Worm (Caenorhabditis elegans) whole organism, L4 larva: Measurements from ENCODE around the gene K10D2.8.
A peak's percentile ranks its signal among the peaks of the same experiment; 100 is the strongest.

Source experiments
- D1046.2 ChIP-seq: fragments of 200-800 bp; sonication (Bioruptor generic); IDR thresholded peaks from 2 replicates; pipeline ENCODE4 v1.3.6; 2022; ENCODE audit warnings: missing genetic modification characterization, missing compliant biosample characterization
- F44E2.7 ChIP-seq: fragments of 200-800 bp; sonication (Bioruptor generic); IDR thresholded peaks from 2 replicates; pipeline ENCODE4 v2.1.2; 2022; ENCODE audit warnings: missing genetic modification characterization, missing compliant biosample characterization
- F49E8.2 ChIP-seq: sonication (generic microtip); optimal IDR thresholded peaks from 2 replicates; lab custom pipeline; 2016; ENCODE audit warnings: missing compliant biosample characterization, mild to moderate bottlenecking, missing genetic modification characterization, borderline replicate concordance
- R02D3.7 ChIP-seq: fragments of 150-350 bp; sonication (generic microtip); optimal IDR thresholded peaks from 3 replicates; lab custom pipeline; 2014; ENCODE audit warnings: missing biosample characterization, missing genetic modification characterization
- T20F7.1 ChIP-seq: fragments of 200-800 bp; sonication (Bioruptor generic); optimal IDR thresholded peaks from 2 replicates; lab custom pipeline; 2018; ENCODE audit warnings: mild to moderate bottlenecking, missing genetic modification characterization, missing compliant biosample characterization
- Y105C5A.15 ChIP-seq: fragments of 200-800 bp; sonication (Bioruptor generic); IDR thresholded peaks from 2 replicates; pipeline ENCODE4 v1.3.6; 2022; ENCODE audit warnings: missing genetic modification characterization, missing compliant biosample characterization
- Y5F2A.4 ChIP-seq: fragments of 200-800 bp; sonication (Bioruptor generic); optimal IDR thresholded peaks from 2 replicates; lab custom pipeline; 2018; ENCODE audit warnings: mild to moderate bottlenecking, missing genetic modification characterization, missing compliant biosample characterization
- ZK546.5 ChIP-seq, 2 experiments: sonication (generic microtip); optimal IDR thresholded peaks; 2 replicates each; lab custom pipeline; 2017; ENCODE audit warnings: missing biosample characterization in 2 of 2, missing genetic modification characterization in 2 of 2
- aha-1 ChIP-seq: fragments of 150-350 bp; peaks from one replicate; lab custom pipeline; 2014; ENCODE audit warnings: missing biosample characterization, missing genetic modification characterization
- ama-1 ChIP-seq: fragments of 150-350 bp; optimal IDR thresholded peaks from 2 replicates; lab custom pipeline; 2014; ENCODE audit warnings: inconsistent platforms, mixed read lengths
- arid-1 ChIP-seq: fragments of 200-800 bp; sonication (Bioruptor generic); conservative IDR thresholded peaks from 2 replicates; pipeline ENCODE4 v1.3.6; 2022; ENCODE audit warnings: missing genetic modification reagents, missing genetic modification characterization, missing compliant biosample characterization
- attf-4 ChIP-seq: sonication (generic microtip); optimal IDR thresholded peaks from 3 replicates; lab custom pipeline; 2017; ENCODE audit warnings: missing biosample characterization, missing genetic modification characterization
- ceh-28 ChIP-seq: fragments of 150-350 bp; optimal IDR thresholded peaks from 2 replicates; lab custom pipeline; 2014; ENCODE audit warnings: missing biosample characterization, missing genetic modification reagents, missing genetic modification characterization
- ceh-62 ChIP-seq: sonication (generic microtip); optimal IDR thresholded peaks from 2 replicates; lab custom pipeline; 2017; ENCODE audit warnings: missing biosample characterization, missing genetic modification characterization
- ces-1 ChIP-seq: fragments of 150-350 bp; sonication (generic microtip); optimal IDR thresholded peaks from 4 replicates; lab custom pipeline; 2014; ENCODE audit warnings: missing biosample characterization, missing genetic modification reagents, missing genetic modification characterization
- ctbp-1 ChIP-seq: fragments of 200-800 bp; sonication (Bioruptor generic); IDR thresholded peaks from 2 replicates; pipeline ENCODE4 v1.3.6; 2022; ENCODE audit warnings: missing genetic modification reagents, missing genetic modification characterization, missing compliant biosample characterization
- daf-19 ChIP-seq: fragments of 200-800 bp; sonication (Bioruptor generic); conservative IDR thresholded peaks from 2 replicates; pipeline ENCODE4 v1.3.6; 2022; ENCODE audit warnings: missing genetic modification characterization, missing compliant biosample characterization
- daf-8 ChIP-seq: fragments of 200-800 bp; sonication (Bioruptor generic); IDR thresholded peaks from 2 replicates; pipeline ENCODE4 v1.3.6; 2022; ENCODE audit warnings: missing genetic modification characterization, missing compliant biosample characterization
- dmd-6 ChIP-seq: fragments of 200-800 bp; sonication (Bioruptor generic); IDR thresholded peaks from 2 replicates; pipeline ENCODE4 v1.3.6; 2022; ENCODE audit warnings: missing genetic modification reagents, missing genetic modification characterization, missing compliant biosample characterization
- dmd-8 ChIP-seq: fragments of 200-800 bp; sonication (Bioruptor generic); IDR thresholded peaks from 2 replicates; pipeline ENCODE4 v1.3.6; 2022; ENCODE audit warnings: missing genetic modification characterization, missing compliant biosample characterization
- dmd-9 ChIP-seq: fragments of 200-800 bp; sonication (Bioruptor generic); IDR thresholded peaks from 2 replicates; pipeline ENCODE4 v1.3.6; 2022; ENCODE audit warnings: missing genetic modification reagents, missing genetic modification characterization, missing compliant biosample characterization
- dve-1 ChIP-seq: sonication (generic microtip); optimal IDR thresholded peaks from 2 replicates; lab custom pipeline; 2017; ENCODE audit warnings: antibody characterized with exemption, mild to moderate bottlenecking, missing genetic modification characterization, missing compliant biosample characterization; ENCODE audit not compliant: insufficient read depth
- fos-1 ChIP-seq: fragments of 150-350 bp; optimal IDR thresholded peaks from 2 replicates; lab custom pipeline; 2014; ENCODE audit warnings: missing biosample characterization, missing genetic modification characterization
- hif-1 ChIP-seq, 2 experiments: sonication (generic microtip); optimal IDR thresholded peaks; 2 replicates each; lab custom pipeline; 2016 to 2017; ENCODE audit warnings: missing compliant biosample characterization in 2 of 2, missing genetic modification characterization in 2 of 2, missing genetic modification reagents in 2 of 2, missing genotype in 2 of 2, mild to moderate bottlenecking in 1 of 2
- lin-1 ChIP-seq: fragments of 200-800 bp; sonication (Bioruptor generic); IDR thresholded peaks from 2 replicates; pipeline ENCODE4 v1.3.6; 2022; ENCODE audit warnings: missing genetic modification reagents, missing genetic modification characterization, missing compliant biosample characterization
- lin-13 ChIP-seq: fragments of 150-350 bp; optimal IDR thresholded peaks from 2 replicates; lab custom pipeline; 2014; ENCODE audit warnings: missing biosample characterization, missing genetic modification reagents, missing genetic modification characterization
- lin-29 ChIP-seq: fragments of 200-800 bp; sonication (Bioruptor generic); IDR thresholded peaks from 2 replicates; pipeline ENCODE4 v1.3.6; 2022; ENCODE audit warnings: missing genetic modification reagents, missing genetic modification characterization, missing compliant biosample characterization
- lin-38 ChIP-seq: fragments of 200-800 bp; sonication (Bioruptor generic); IDR thresholded peaks from 2 replicates; pipeline ENCODE4 v1.3.6; 2022; ENCODE audit warnings: missing genetic modification reagents, missing genetic modification characterization, missing compliant biosample characterization
- lin-39 ChIP-seq: fragments of 150-350 bp; optimal IDR thresholded peaks from 2 replicates; lab custom pipeline; 2014; ENCODE audit warnings: missing biosample characterization, missing genetic modification reagents, missing genetic modification characterization
- madf-5 ChIP-seq, 2 experiments: fragments of 200-800 bp; sonication (Bioruptor generic); IDR thresholded peaks; 2 replicates each; pipeline ENCODE4 v1.3.6; 2022; ENCODE audit warnings: missing compliant biosample characterization in 2 of 2, missing genetic modification characterization in 2 of 2
- madf-9 ChIP-seq: fragments of 200-800 bp; sonication (Bioruptor generic); conservative IDR thresholded peaks from 2 replicates; pipeline ENCODE4 v1.3.6; 2022; ENCODE audit warnings: missing genetic modification reagents, missing genetic modification characterization, missing compliant biosample characterization
- mxl-2 ChIP-seq: fragments of 200-800 bp; sonication (Bioruptor generic); conservative IDR thresholded peaks from 2 replicates; pipeline ENCODE4 v1.3.6; 2022; ENCODE audit warnings: missing genetic modification reagents, missing genetic modification characterization, missing compliant biosample characterization
- mxl-3 ChIP-seq: fragments of 200-800 bp; sonication (Bioruptor generic); optimal IDR thresholded peaks from 2 replicates; lab custom pipeline; 2018; ENCODE audit warnings: mild to moderate bottlenecking, missing genetic modification characterization, missing compliant biosample characterization
- nhr-25 ChIP-seq: sonication (generic microtip); optimal IDR thresholded peaks from 2 replicates; lab custom pipeline; 2017; ENCODE audit warnings: missing genetic modification characterization, mild to moderate bottlenecking, missing compliant biosample characterization, antibody characterized with exemption, moderate library complexity, borderline replicate concordance; ENCODE audit not compliant: insufficient read depth
- nhr-28 ChIP-seq: fragments of 150-350 bp; optimal IDR thresholded peaks from 2 replicates; lab custom pipeline; 2014; ENCODE audit warnings: missing biosample characterization, missing genetic modification characterization
- nhr-42 ChIP-seq: fragments of 200-800 bp; sonication (Bioruptor generic); IDR thresholded peaks from 2 replicates; pipeline ENCODE4 v1.3.6; 2022; ENCODE audit warnings: missing genetic modification characterization, missing compliant biosample characterization
- pha-4 ChIP-seq, 2 experiments: fragments of 150-350 bp in 1 of 2; fragments of 200-800 bp in 1 of 2; sonication (Bioruptor generic) in 1 of 2; IDR thresholded peaks in 1 of 2; optimal IDR thresholded peaks in 1 of 2; 2 replicates each; pipeline versions ENCODE4 v1.3.6 to Lab custom; 2014 to 2022; ENCODE audit warnings: missing genetic modification characterization in 2 of 2, missing genetic modification reagents in 2 of 2, missing biosample characterization in 1 of 2, missing compliant biosample characterization in 1 of 2
- php-3 ChIP-seq: fragments of 200-800 bp; sonication (Bioruptor generic); IDR thresholded peaks from 2 replicates; pipeline ENCODE4 v1.3.6; 2022; ENCODE audit warnings: missing genetic modification reagents, missing genetic modification characterization, missing compliant biosample characterization
- rbr-2 ChIP-seq: sonication (generic microtip); optimal IDR thresholded peaks from 2 replicates; lab custom pipeline; 2016; ENCODE audit warnings: missing genotype, missing genetic modification characterization, missing compliant biosample characterization
- sdz-12 ChIP-seq: fragments of 200-800 bp; sonication (Bioruptor generic); optimal IDR thresholded peaks from 2 replicates; lab custom pipeline; 2018; ENCODE audit warnings: mild to moderate bottlenecking, missing genetic modification characterization, missing compliant biosample characterization
- skn-1 ChIP-seq: fragments of 150-350 bp; optimal IDR thresholded peaks from 2 replicates; lab custom pipeline; 2014; ENCODE audit warnings: missing biosample characterization, missing genetic modification characterization
- snpc-1.2 ChIP-seq: fragments of 200-800 bp; sonication (Bioruptor generic); IDR thresholded peaks from 2 replicates; pipeline ENCODE4 v1.3.6; 2022; ENCODE audit warnings: missing genetic modification reagents, missing genetic modification characterization, missing compliant biosample characterization
- spr-1 ChIP-seq: sonication (generic microtip); optimal IDR thresholded peaks from 2 replicates; lab custom pipeline; 2016; ENCODE audit warnings: mild to moderate bottlenecking, missing genetic modification characterization, missing compliant biosample characterization
- spr-3 ChIP-seq: fragments of 200-800 bp; sonication (Bioruptor generic); optimal IDR thresholded peaks from 2 replicates; lab custom pipeline; 2018; ENCODE audit warnings: mild to moderate bottlenecking, missing genetic modification characterization, missing compliant biosample characterization
- tra-1 ChIP-seq: fragments of 200-800 bp; sonication (Bioruptor generic); IDR thresholded peaks from 2 replicates; pipeline ENCODE4 v1.3.6; 2022; ENCODE audit warnings: missing genetic modification reagents, missing genetic modification characterization, missing compliant biosample characterization
- unc-130 ChIP-seq: sonication (generic microtip); optimal IDR thresholded peaks from 2 replicates; lab custom pipeline; 2016; ENCODE audit warnings: missing genetic modification reagents, missing genetic modification characterization, missing compliant biosample characterization
- unc-39 ChIP-seq: sonication (generic microtip); optimal IDR thresholded peaks from 2 replicates; lab custom pipeline; 2017; ENCODE audit warnings: missing biosample characterization, missing genetic modification characterization
- unc-62 ChIP-seq, 3 experiments: fragments of 150-350 bp in 1 of 3; sonication (generic microtip); optimal IDR thresholded peaks in 2 of 3; peaks in 1 of 3; 1 replicate in 1 of 3; 2 replicates in 2 of 3; lab custom pipeline; 2014 to 2017; ENCODE audit warnings: missing biosample characterization in 3 of 3, missing genetic modification characterization in 3 of 3, missing genetic modification reagents in 3 of 3, missing genotype in 1 of 3
- zfp-3 ChIP-seq: fragments of 200-800 bp; sonication (Bioruptor generic); conservative IDR thresholded peaks from 2 replicates; pipeline ENCODE4 v1.3.6; 2022; ENCODE audit warnings: missing genetic modification reagents, missing genetic modification characterization, missing compliant biosample characterization

K10D2.8 gene

DNA sequence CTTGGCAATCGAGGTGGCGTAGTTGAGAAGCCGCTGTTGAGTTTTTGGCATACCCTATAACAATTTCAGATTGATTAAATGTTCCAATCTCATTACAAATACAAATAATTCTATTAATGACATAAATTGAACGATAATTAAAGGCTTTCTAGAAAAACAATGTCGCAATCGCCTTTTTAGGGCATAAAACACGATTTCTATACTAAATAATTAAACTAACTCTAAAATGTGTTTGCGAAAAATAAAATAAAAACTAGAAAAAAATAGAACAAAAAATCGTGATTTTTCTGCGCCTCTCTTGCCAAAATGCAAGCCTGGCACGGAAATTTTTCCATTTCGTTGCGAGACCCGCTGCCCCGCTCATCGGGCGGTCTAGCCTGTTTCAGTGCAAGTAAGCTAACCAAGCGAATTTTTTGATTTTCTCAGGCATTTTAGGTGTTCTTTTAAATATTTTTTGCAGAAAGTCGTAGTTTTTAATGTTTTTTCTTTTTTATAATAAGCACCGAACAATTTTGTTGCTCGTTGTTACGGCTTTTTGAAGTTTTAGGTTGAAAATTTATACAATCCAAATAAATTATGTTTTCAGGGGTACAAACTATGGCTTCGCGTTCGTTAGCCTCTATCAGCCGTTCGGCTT, 39.4 kb downstream of the K10D2.8 start, which contains the start of the genes C34E10.12, C34E10.10 and atp-2 (continued):
- TF ChIP-seq skn-1 (tag; lab: Kevin White, UChicago): no peak
- no peak for TF ChIP-seq lin-39 (tag; lab: Kevin White, UChicago)
- no peak for TF ChIP-seq lin-29 (GFP tag; lab: Robert Waterston, UW)
- TF ChIP-seq ZK546.5 (tag; optimal IDR thresholded peaks at IDR 0.05; lab: Kevin White, UChicago): no peak
- peak; percentile 42; the same call in 1 of the 2 replicates for TF ChIP-seq dmd-9 (GFP tag; lab: Robert Waterston, UW)
- peak; percentile 88 for TF ChIP-seq ama-1 (lab: Kevin White, UChicago)
- TF ChIP-seq T20F7.1 (GFP tag; lab: Kevin White, UChicago): peak; percentile 76
- no peak for TF ChIP-seq lin-1 (GFP tag; lab: Robert Waterston, UW)
- TF ChIP-seq unc-39: no peak
- peak; percentile 23 for TF ChIP-seq ces-1 (GFP tag; lab: Kevin White, UChicago)
- no peak for TF ChIP-seq ceh-62 (tag; lab: Kevin White, UChicago)
- peak; percentile 77 for TF ChIP-seq unc-130
- peak; percentile 52 for TF ChIP-seq spr-1
- TF ChIP-seq R02D3.7 (tag; lab: Kevin White, UChicago): no peak
- TF ChIP-seq snpc-1.2: no peak
- TF ChIP-seq nhr-28: peak; percentile 82
- TF ChIP-seq daf-19 (GFP tag; lab: Robert Waterston, UW): no peak
- no peak for TF ChIP-seq sdz-12 (GFP tag; lab: Kevin White, UChicago)
- no peak for TF ChIP-seq F44E2.7 (GFP tag; lab: Robert Waterston, UW)
- TF ChIP-seq rbr-2: peak; percentile 77
- peak; percentile 22 for TF ChIP-seq nhr-25 (tag; lab: Kevin White, UChicago)
- no peak for TF ChIP-seq tra-1 (GFP tag; lab: Robert Waterston, UW)
- no peak for TF ChIP-seq mxl-2
- peak; percentile 44; the same call in 1 of the 2 replicates for TF ChIP-seq dmd-6 (GFP tag; lab: Robert Waterston, UW)
- no peak for TF ChIP-seq Y105C5A.15 (GFP tag; lab: Robert Waterston, UW)
- peak; percentile 76 for TF ChIP-seq lin-13 (GFP tag; lab: Kevin White, UChicago)
- TF ChIP-seq aha-1 (tag; lab: Kevin White, UChicago): peak; percentile 96
- TF ChIP-seq fos-1 (tag; lab: Kevin White, UChicago): no peak
- TF ChIP-seq dve-1 (tag; lab: Kevin White, UChicago): peak; percentile 92
- no peak for TF ChIP-seq madf-9 (GFP tag; lab: Robert Waterston, UW)
- no peak for TF ChIP-seq ceh-28 (tag; lab: Kevin White, UChicago)
- no peak for TF ChIP-seq spr-3 (GFP tag; lab: Kevin White, UChicago)
- TF ChIP-seq D1046.2 (GFP tag; lab: Robert Waterston, UW): no peak
- no peak for TF ChIP-seq Y5F2A.4 (GFP tag; lab: Kevin White, UChicago)
- no peak for TF ChIP-seq madf-5 (GFP tag; IDR thresholded peaks at IDR 0.05; lab: Robert Waterston, UW)
- peak in 1 of 2 experiments; percentile 77 for TF ChIP-seq hif-1 (tag; optimal IDR thresholded peaks at IDR 0.05; lab: Kevin White, UChicago)
- no peak for TF ChIP-seq attf-4 (tag; lab: Kevin White, UChicago)
- no peak for TF ChIP-seq php-3
- TF ChIP-seq mxl-3 (GFP tag; lab: Kevin White, UChicago): peak; percentile 27
- TF ChIP-seq dmd-8 (GFP tag; lab: Robert Waterston, UW): no peak
- peak; percentile 78 for TF ChIP-seq lin-38
- TF ChIP-seq zfp-3: 0 out of 2 replicates have a peak, but pooled peaks have one; percentile 37
- TF ChIP-seq pha-4 (GFP tag; IDR thresholded peaks at IDR 0.05; lab: Robert Waterston, UW): 0 out of 2 replicates have a peak, but pooled peaks have one; percentile 14
- no peak for TF ChIP-seq pha-4 (tag; optimal IDR thresholded peaks at IDR 0.05; lab: Kevin White, UChicago)
- peak in 1 of 2 experiments; percentile 83 for TF ChIP-seq unc-62 (GFP tag; optimal IDR thresholded peaks at IDR 0.05 in 1 of 2; lab: Kevin White, UChicago)
- no peak for TF ChIP-seq unc-62 (tag; optimal IDR thresholded peaks at IDR 0.05; lab: Kevin White, UChicago)
- TF ChIP-seq nhr-42 (GFP tag; lab: Robert Waterston, UW): no peak
- no peak for TF ChIP-seq ctbp-1
- no peak for TF ChIP-seq daf-8 (GFP tag; lab: Robert Waterston, UW)
- TF ChIP-seq arid-1 (GFP tag; lab: Robert Waterston, UW): peak; percentile 59
- TF ChIP-seq F49E8.2 (tag; lab: Kevin White, UChicago): no peak
